Worm (Caenorhabditis elegans): ENCODE data around the gene M110.10.

DNA sequence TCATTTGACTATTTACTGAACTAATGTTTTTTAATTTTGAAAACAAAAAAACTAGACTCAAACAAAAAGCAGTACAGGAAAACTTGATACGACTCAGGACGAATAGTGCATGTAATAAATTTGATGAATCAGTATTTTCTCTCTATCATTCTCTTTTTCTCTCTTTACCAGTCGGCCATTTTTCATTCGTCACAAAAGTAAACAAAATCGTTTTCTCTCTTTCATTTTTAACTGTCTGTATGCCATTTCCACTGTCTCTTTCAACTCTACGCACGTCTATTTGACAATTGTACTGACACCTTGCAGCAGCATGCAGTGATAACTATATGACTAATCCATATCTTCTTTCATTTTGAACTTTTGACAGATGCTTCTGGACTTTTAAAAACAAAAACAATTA, 34.5 kb upstream of the M110.10 start, which contains the start of the genes F35C11.2 and F35C11.4:
- no peak for TF ChIP-seq scrt-1 (GFP tag; IDR thresholded peaks at IDR 0.05)
- TF ChIP-seq ama-1 (optimal IDR thresholded peaks at IDR 0.05): no peak
- TF ChIP-seq hmbx-1 (tag; optimal IDR thresholded peaks at IDR 0.05): no peak
- TF ChIP-seq B0310.2 (tag; optimal IDR thresholded peaks at IDR 0.05): no peak
